Worm (Caenorhabditis elegans) whole organism, young adult: Measurements from ENCODE around the gene nhr-20.

Experiments
- B0336.3 ChIP-seq: fragments of 200-800 bp; sonication (Bioruptor generic); IDR thresholded peaks from 2 replicates; pipeline ENCODE4 v1.3.6; 2022; ENCODE audit warnings: missing genetic modification characterization, missing compliant biosample characterization
- C17E4.6 ChIP-seq: fragments of 200-800 bp; sonication (Bioruptor generic); IDR thresholded peaks from 2 replicates; pipeline ENCODE4 v1.3.6; 2022; ENCODE audit warnings: missing genetic modification reagents, missing genetic modification characterization, missing compliant biosample characterization
- F22D6.2 ChIP-seq: sonication (generic microtip); optimal IDR thresholded peaks from 2 replicates; lab custom pipeline; 2016; ENCODE audit warnings: mild to moderate bottlenecking, missing genetic modification characterization, missing compliant biosample characterization
- F37B4.10 ChIP-seq: fragments of 200-800 bp; sonication (Bioruptor generic); IDR thresholded peaks from 2 replicates; pipeline ENCODE4 v1.3.6; 2022; ENCODE audit warnings: missing genetic modification characterization, missing compliant biosample characterization
- F49E8.2 ChIP-seq: sonication (generic microtip); optimal IDR thresholded peaks from 3 replicates; lab custom pipeline; 2017; ENCODE audit warnings: missing genetic modification characterization, mild to moderate bottlenecking, missing compliant biosample characterization, antibody characterized with exemption, moderate library complexity; ENCODE audit not compliant: insufficient read depth
- F52B5.7 ChIP-seq: sonication (generic microtip); optimal IDR thresholded peaks from 2 replicates; lab custom pipeline; 2016; ENCODE audit warnings: mild to moderate bottlenecking, missing genetic modification characterization, missing compliant biosample characterization
- T26A5.8 ChIP-seq: sonication (generic microtip); optimal IDR thresholded peaks from 2 replicates; lab custom pipeline; 2016; ENCODE audit warnings: missing genetic modification characterization, missing compliant biosample characterization
- Y53G8AR.9 ChIP-seq: fragments of 200-800 bp; sonication (Bioruptor generic); conservative IDR thresholded peaks from 2 replicates; pipeline ENCODE4 v1.3.6; 2022; ENCODE audit warnings: missing genetic modification reagents, missing genetic modification characterization, missing compliant biosample characterization
- Y95B8A.8 ChIP-seq: fragments of 200-800 bp; sonication (Bioruptor generic); IDR thresholded peaks from 2 replicates; pipeline ENCODE4 v1.3.6; 2022; ENCODE audit warnings: missing genetic modification reagents, missing genetic modification characterization, missing compliant biosample characterization
- ZK185.1 ChIP-seq: sonication (generic microtip); optimal IDR thresholded peaks from 2 replicates; lab custom pipeline; 2016; ENCODE audit warnings: mild to moderate bottlenecking, missing genetic modification characterization, missing compliant biosample characterization; ENCODE audit not compliant: poor library complexity, severe bottlenecking
- athp-1 ChIP-seq: sonication (generic microtip); optimal IDR thresholded peaks from 2 replicates; lab custom pipeline; 2017; ENCODE audit warnings: mild to moderate bottlenecking, missing genetic modification characterization, missing compliant biosample characterization
- bed-2 ChIP-seq: fragments of 200-800 bp; sonication (Bioruptor generic); IDR thresholded peaks from 2 replicates; pipeline ENCODE4 v1.3.6; 2022; ENCODE audit warnings: missing genetic modification reagents, missing genetic modification characterization, missing compliant biosample characterization
- ceh-100 ChIP-seq: fragments of 200-800 bp; sonication (Bioruptor generic); IDR thresholded peaks from 2 replicates; pipeline ENCODE4 v1.3.6; 2022; ENCODE audit warnings: missing genetic modification reagents, missing genetic modification characterization, missing compliant biosample characterization
- ceh-27 ChIP-seq: fragments of 200-800 bp; sonication (Bioruptor generic); optimal IDR thresholded peaks from 2 replicates; lab custom pipeline; 2018; ENCODE audit warnings: mild to moderate bottlenecking, missing genetic modification characterization, moderate library complexity, missing compliant biosample characterization
- ceh-58 ChIP-seq: fragments of 200-800 bp; sonication (Bioruptor generic); IDR thresholded peaks from 2 replicates; pipeline ENCODE4 v1.3.6; 2022; ENCODE audit warnings: missing genetic modification characterization, missing compliant biosample characterization
- ceh-91 ChIP-seq: fragments of 200-800 bp; sonication (Bioruptor generic); IDR thresholded peaks from 2 replicates; pipeline ENCODE4 v1.3.6; 2022; ENCODE audit warnings: missing genetic modification reagents, missing genetic modification characterization, missing compliant biosample characterization
- chd-7 ChIP-seq: sonication (generic microtip); optimal IDR thresholded peaks from 2 replicates; lab custom pipeline; 2016; ENCODE audit warnings: mild to moderate bottlenecking, missing genetic modification characterization, moderate library complexity, missing compliant biosample characterization
- die-1 ChIP-seq: sonication (generic microtip); optimal IDR thresholded peaks from 2 replicates; lab custom pipeline; 2016; ENCODE audit warnings: missing genotype, mild to moderate bottlenecking, missing genetic modification characterization, missing compliant biosample characterization
- dpl-1 ChIP-seq: fragments of 150-350 bp; optimal IDR thresholded peaks from 2 replicates; lab custom pipeline; 2014; ENCODE audit warnings: missing biosample characterization, missing genetic modification reagents, missing genetic modification characterization
- egrh-3 ChIP-seq: fragments of 200-800 bp; sonication (Bioruptor generic); IDR thresholded peaks from 2 replicates; pipeline ENCODE4 v1.3.6; 2022; ENCODE audit warnings: missing genetic modification reagents, missing genetic modification characterization, missing compliant biosample characterization
- fkh-3 ChIP-seq: sonication (generic microtip); optimal IDR thresholded peaks from 2 replicates; lab custom pipeline; 2016; ENCODE audit warnings: mild to moderate bottlenecking, missing genetic modification characterization, missing compliant biosample characterization
- hmg-1.2 ChIP-seq: fragments of 200-800 bp; sonication (Bioruptor generic); IDR thresholded peaks from 2 replicates; pipeline ENCODE4 v1.3.6; 2022; ENCODE audit warnings: missing genetic modification reagents, missing genetic modification characterization, missing compliant biosample characterization
- hmg-20 ChIP-seq: fragments of 200-800 bp; sonication (Bioruptor generic); IDR thresholded peaks from 2 replicates; pipeline ENCODE4 v1.3.6; 2022; ENCODE audit warnings: missing genetic modification reagents, missing genetic modification characterization, missing compliant biosample characterization
- hsf-1 ChIP-seq: fragments of 200-800 bp; sonication (Bioruptor generic); IDR thresholded peaks from 2 replicates; pipeline ENCODE4 v1.3.6; 2022; ENCODE audit warnings: missing genetic modification reagents, missing genetic modification characterization, missing compliant biosample characterization
- let-526 ChIP-seq: fragments of 200-800 bp; sonication (Bioruptor generic); IDR thresholded peaks from 2 replicates; pipeline ENCODE4 v1.3.6; 2022; ENCODE audit warnings: missing genetic modification reagents, missing genetic modification characterization, missing compliant biosample characterization
- lin-35 ChIP-seq, 3 experiments: fragments of 150-350 bp in 2 of 3; sonication (generic microtip) in 1 of 3; optimal IDR thresholded peaks; 2 replicates each; lab custom pipeline; 2014 to 2018; ENCODE audit warnings: missing biosample characterization in 3 of 3, missing genetic modification characterization in 3 of 3, missing genetic modification reagents in 3 of 3
- lin-40 ChIP-seq: sonication (generic microtip); optimal IDR thresholded peaks from 2 replicates; lab custom pipeline; 2016; ENCODE audit warnings: missing genetic modification characterization, mild to moderate bottlenecking, missing compliant biosample characterization, missing genotype, missing genetic modification reagents
- lsl-1 ChIP-seq: fragments of 200-800 bp; sonication (Bioruptor generic); optimal IDR thresholded peaks from 2 replicates; lab custom pipeline; 2018; ENCODE audit warnings: mild to moderate bottlenecking, missing genetic modification characterization, moderate library complexity, missing compliant biosample characterization
- madf-8 ChIP-seq: fragments of 200-800 bp; sonication (Bioruptor generic); conservative IDR thresholded peaks from 2 replicates; pipeline ENCODE4 v1.3.6; 2022; ENCODE audit warnings: missing genetic modification reagents, missing genetic modification characterization, missing compliant biosample characterization
- mel-28 ChIP-seq: sonication (generic microtip); optimal IDR thresholded peaks from 2 replicates; lab custom pipeline; 2016; ENCODE audit warnings: borderline replicate concordance, mild to moderate bottlenecking, missing genetic modification characterization, missing compliant biosample characterization
- nfya-2 ChIP-seq: fragments of 200-800 bp; sonication (Bioruptor generic); IDR thresholded peaks from 2 replicates; pipeline ENCODE4 v1.3.6; 2022; ENCODE audit warnings: missing genetic modification reagents, missing genetic modification characterization, missing compliant biosample characterization
- nhr-179 ChIP-seq: sonication (generic microtip); optimal IDR thresholded peaks from 2 replicates; lab custom pipeline; 2016; ENCODE audit warnings: mild to moderate bottlenecking, missing genetic modification characterization, missing compliant biosample characterization
- nhr-27 ChIP-seq: fragments of 200-800 bp; sonication (Bioruptor generic); optimal IDR thresholded peaks from 2 replicates; lab custom pipeline; 2018; ENCODE audit warnings: mild to moderate bottlenecking, missing genetic modification characterization, moderate library complexity, missing compliant biosample characterization
- nhr-80 ChIP-seq: sonication (generic microtip); optimal IDR thresholded peaks from 2 replicates; lab custom pipeline; 2016; ENCODE audit warnings: missing genetic modification characterization, missing compliant biosample characterization
- rcor-1 ChIP-seq: fragments of 200-800 bp; sonication (Bioruptor generic); IDR thresholded peaks from 2 replicates; pipeline ENCODE4 v1.3.6; 2022; ENCODE audit warnings: missing genetic modification reagents, missing genetic modification characterization, missing compliant biosample characterization
- rpc-1 ChIP-seq, 2 experiments: fragments of 150-350 bp in 1 of 2; sonication (generic microtip) in 1 of 2; optimal IDR thresholded peaks; 2 replicates each; lab custom pipeline; 2014 to 2018; ENCODE audit warnings: missing biosample characterization in 1 of 2, missing genetic modification characterization in 1 of 2, missing genetic modification reagents in 1 of 2, missing genotype in 1 of 2
- snpc-3.4 ChIP-seq: sonication (generic microtip); optimal IDR thresholded peaks from 2 replicates; lab custom pipeline; 2017; ENCODE audit warnings: missing genetic modification characterization, mild to moderate bottlenecking, missing compliant biosample characterization, antibody characterized with exemption, moderate library complexity, missing genotype, missing genetic modification reagents
- snpc-4 ChIP-seq, 5 experiments: fragments of 150-350 bp in 1 of 5; sonication (generic microtip) in 4 of 5; optimal IDR thresholded peaks; 2 replicates each; lab custom pipeline; 2014 to 2018; ENCODE audit warnings: missing genetic modification characterization in 5 of 5, missing biosample characterization in 3 of 5, antibody characterized with exemption in 2 of 5, mild to moderate bottlenecking in 2 of 5, missing compliant biosample characterization in 2 of 5, missing genotype in 2 of 5, moderate library complexity in 2 of 5, missing genetic modification reagents in 1 of 5
- unc-62 ChIP-seq: fragments of 150-350 bp; optimal IDR thresholded peaks from 2 replicates; lab custom pipeline; 2014; ENCODE audit warnings: missing biosample characterization, missing genetic modification reagents, missing genetic modification characterization
- zfh-2 ChIP-seq: fragments of 200-800 bp; sonication (Bioruptor generic); conservative IDR thresholded peaks from 2 replicates; pipeline ENCODE4 v1.3.6; 2022; ENCODE audit warnings: missing genetic modification reagents, missing genetic modification characterization, missing compliant biosample characterization
- ztf-18 ChIP-seq: sonication (generic microtip); optimal IDR thresholded peaks from 2 replicates; lab custom pipeline; 2016; ENCODE audit warnings: missing genotype, mild to moderate bottlenecking, missing genetic modification characterization, missing compliant biosample characterization
- ztf-3 ChIP-seq: fragments of 200-800 bp; sonication (Bioruptor generic); optimal IDR thresholded peaks from 2 replicates; lab custom pipeline; 2018; ENCODE audit warnings: mild to moderate bottlenecking, missing genetic modification characterization, missing compliant biosample characterization
- ztf-6 ChIP-seq: fragments of 200-800 bp; sonication (Bioruptor generic); IDR thresholded peaks from 2 replicates; pipeline ENCODE4 v1.3.6; 2022; ENCODE audit warnings: missing genetic modification reagents, missing genetic modification characterization, missing compliant biosample characterization

nhr-20 gene

DNA sequence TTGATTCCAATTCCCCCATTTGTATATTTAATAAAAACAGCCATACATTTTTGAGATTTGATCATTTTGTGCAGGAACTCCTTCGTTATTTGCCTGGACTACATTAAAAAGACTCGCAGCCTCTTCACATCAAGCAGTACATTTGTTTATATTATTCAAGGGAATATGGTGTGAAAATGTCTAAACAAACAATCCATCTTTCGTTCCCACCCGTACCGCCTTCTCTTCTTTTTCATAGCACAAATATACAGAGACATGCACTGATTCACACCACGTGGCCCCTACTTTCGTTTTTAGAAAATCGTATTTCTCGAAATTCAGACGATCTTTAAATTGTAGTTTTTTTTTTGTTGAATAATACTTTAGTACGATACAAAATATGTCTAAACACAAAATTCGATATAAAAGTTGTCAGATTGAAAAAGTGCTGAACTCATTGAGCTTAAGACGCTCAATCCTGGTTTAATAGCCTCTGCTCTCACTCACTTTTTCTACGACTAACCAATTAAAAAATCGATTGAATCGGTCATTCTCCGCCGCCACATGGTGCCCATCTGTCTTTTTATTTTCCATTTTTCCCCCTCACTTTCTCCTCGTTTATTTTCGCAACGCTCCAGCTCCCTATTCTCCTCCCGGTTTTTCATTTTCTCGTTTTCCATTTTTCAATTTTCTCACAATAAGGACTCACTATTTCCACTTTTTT is 37.6 kb downstream of the nhr-20 start (continued):
- TF ChIP-seq ZK185.1 (tag; lab: Kevin White, UChicago): peak; percentile 72
- no peak for TF ChIP-seq T26A5.8 (tag; lab: Kevin White, UChicago)
- no peak for TF ChIP-seq bed-2 (GFP tag; lab: Robert Waterston, UW)
- no peak for TF ChIP-seq ztf-18 (tag; lab: Kevin White, UChicago)
- peak; percentile 95 for TF ChIP-seq B0336.3 (GFP tag; lab: Robert Waterston, UW)
- peak; percentile 54 for TF ChIP-seq mel-28 (tag; lab: Kevin White, UChicago)
- no peak; the same call in 1 of the 2 replicates for TF ChIP-seq ceh-100 (GFP tag; lab: Robert Waterston, UW)
- TF ChIP-seq ztf-3: no peak
- TF ChIP-seq ceh-27 (GFP tag; lab: Kevin White, UChicago): peak; percentile 42
- peak; percentile 81 for TF ChIP-seq hmg-20 (GFP tag; lab: Robert Waterston, UW)
- no peak for TF ChIP-seq dpl-1 (GFP tag; lab: Kevin White, UChicago)
- peak; percentile 76 for TF ChIP-seq snpc-3.4 (tag; lab: Kevin White, UChicago)
- 0 out of 2 replicates have a peak, but pooled peaks have one; percentile 49 for TF ChIP-seq let-526 (GFP tag; lab: Robert Waterston, UW)
- TF ChIP-seq lin-35 (GFP tag; optimal IDR thresholded peaks at IDR 0.05; lab: Kevin White, UChicago): peak in 1 of 3 experiments; percentile 62
- TF ChIP-seq rpc-1 (optimal IDR thresholded peaks at IDR 0.05; lab: Kevin White, UChicago): no peak
- TF ChIP-seq rpc-1 (tag; optimal IDR thresholded peaks at IDR 0.05; lab: Kevin White, UChicago): no peak
- TF ChIP-seq nfya-2 (GFP tag; lab: Robert Waterston, UW): no peak
- TF ChIP-seq nhr-27 (tag; lab: Kevin White, UChicago): no peak
- TF ChIP-seq lsl-1: no peak
- TF ChIP-seq lin-40 (tag; lab: Kevin White, UChicago): peak; percentile 57
- no peak for TF ChIP-seq rcor-1 (GFP tag; lab: Robert Waterston, UW)
- TF ChIP-seq Y53G8AR.9: peak; percentile 94
- TF ChIP-seq die-1 (tag; lab: Kevin White, UChicago): no peak
- no peak for TF ChIP-seq madf-8 (GFP tag; lab: Robert Waterston, UW)
- no peak for TF ChIP-seq ceh-91
- TF ChIP-seq hsf-1 (GFP tag; lab: Robert Waterston, UW): peak; percentile 30; the same call in 1 of the 2 replicates
- peak; percentile 46 for TF ChIP-seq F52B5.7 (tag; lab: Kevin White, UChicago)
- no peak for TF ChIP-seq nhr-179
- TF ChIP-seq Y95B8A.8 (GFP tag; lab: Robert Waterston, UW): no peak
- no peak for TF ChIP-seq ceh-58 (GFP tag; lab: Robert Waterston, UW)
- no peak for TF ChIP-seq unc-62
- TF ChIP-seq F22D6.2 (tag; lab: Kevin White, UChicago): no peak
- no peak for TF ChIP-seq C17E4.6
- no peak for TF ChIP-seq F37B4.10 (GFP tag; lab: Robert Waterston, UW)
- peak; percentile 79 for TF ChIP-seq chd-7 (tag; lab: Kevin White, UChicago)
- TF ChIP-seq F49E8.2 (tag; lab: Kevin White, UChicago): no peak
- TF ChIP-seq egrh-3 (GFP tag; lab: Robert Waterston, UW): no peak
- peak; percentile 80 for TF ChIP-seq fkh-3 (tag; lab: Kevin White, UChicago)
- TF ChIP-seq hmg-1.2 (GFP tag; lab: Robert Waterston, UW): peak; percentile 36; the same call in 1 of the 2 replicates
- TF ChIP-seq snpc-4 (GFP tag; optimal IDR thresholded peaks at IDR 0.05; lab: Kevin White, UChicago): no peak
- peak in 2 of 4 experiments; percentile 42 to 47 for TF ChIP-seq snpc-4 (tag; optimal IDR thresholded peaks at IDR 0.05; lab: Kevin White, UChicago)
- TF ChIP-seq nhr-80 (tag; lab: Kevin White, UChicago): peak; percentile 6
- TF ChIP-seq athp-1: peak; percentile 68
- TF ChIP-seq zfh-2 (GFP tag; lab: Robert Waterston, UW): no peak
- TF ChIP-seq ztf-6 (GFP tag; lab: Robert Waterston, UW): no peak
